Worm (Caenorhabditis elegans) whole organism, L2 larva: ENCODE measurements around the gene Y17G9B.4.
"Not testable (repeated sequence)": the region's sequence is repeated elsewhere in the genome, so short reads cannot be mapped to it uniquely, and the experiment has no call there.

Source experiments
- fos-1 ChIP-seq: fragments of 150-350 bp; optimal IDR thresholded peaks from 2 replicates; lab custom pipeline; 2014; ENCODE audit warnings: missing biosample characterization, missing genetic modification characterization
- mab-5 ChIP-seq: fragments of 150-350 bp; optimal IDR thresholded peaks from 2 replicates; lab custom pipeline; 2014; ENCODE audit warnings: missing biosample characterization, missing genetic modification characterization
- nhr-237 ChIP-seq: fragments of 150-350 bp; optimal IDR thresholded peaks from 2 replicates; lab custom pipeline; 2014; ENCODE audit warnings: missing biosample characterization, missing genetic modification characterization
- snpc-4 ChIP-seq: fragments of 150-350 bp; optimal IDR thresholded peaks from 2 replicates; lab custom pipeline; 2014; ENCODE audit warnings: missing biosample characterization, missing genetic modification characterization
- unc-62 ChIP-seq: fragments of 150-350 bp; optimal IDR thresholded peaks from 2 replicates; lab custom pipeline; 2014; ENCODE audit warnings: missing biosample characterization, missing genetic modification reagents, missing genetic modification characterization

DNA sequence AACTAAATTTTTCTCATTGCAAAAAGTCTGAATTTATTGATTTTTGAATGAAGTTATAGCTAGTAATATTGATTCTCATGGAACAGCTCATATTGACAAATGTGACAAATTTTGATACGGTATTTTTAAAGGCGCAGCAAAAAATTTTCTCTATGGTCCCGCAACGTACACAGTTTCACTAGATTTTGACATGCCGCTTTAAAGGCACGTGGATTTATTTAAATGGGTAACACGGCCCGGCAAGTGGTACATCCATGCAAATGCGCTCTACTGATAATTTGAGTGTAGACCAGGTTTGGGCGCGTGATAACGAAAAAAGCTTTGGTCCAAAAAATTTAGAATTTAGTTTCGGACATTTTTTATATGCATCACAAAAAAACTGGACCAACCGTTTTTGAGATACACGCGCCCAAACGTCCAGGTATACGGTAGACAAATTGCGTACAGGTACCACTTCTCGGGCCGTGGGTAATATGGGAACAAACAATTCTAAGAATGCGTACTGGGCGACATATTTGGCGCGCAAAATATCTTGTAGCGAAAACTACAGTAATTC lies 11.1 kb downstream of the Y17G9B.4 start:
- not testable (repeated sequence) for TF ChIP-seq snpc-4 (tag; lab: Kevin White, UChicago); mab-5 (tag; lab: Kevin White, UChicago); nhr-237 (tag; lab: Kevin White, UChicago); unc-62 (GFP tag; lab: Kevin White, UChicago); fos-1 (tag; lab: Kevin White, UChicago)
